Worm (Caenorhabditis elegans) whole organism, young adult: ENCODE measurements around the gene W06D11.1.

ENCODE experiments used
- ZK185.1 ChIP-seq: sonication (generic microtip); optimal IDR thresholded peaks from 2 replicates; lab custom pipeline; 2016; ENCODE audit warnings: mild to moderate bottlenecking, missing genetic modification characterization, missing compliant biosample characterization; ENCODE audit not compliant: poor library complexity, severe bottlenecking
- ama-1 ChIP-seq, 3 experiments: fragments of 150-350 bp in 1 of 3; sonication (generic microtip) in 2 of 3; optimal IDR thresholded peaks; 2 replicates each; lab custom pipeline; 2014 to 2018; ENCODE audit warnings: missing biosample characterization in 2 of 3, missing genetic modification characterization in 2 of 3, missing genetic modification reagents in 2 of 3
- attf-5 ChIP-seq: fragments of 200-800 bp; sonication (Bioruptor generic); optimal IDR thresholded peaks from 2 replicates; lab custom pipeline; 2018; ENCODE audit warnings: mild to moderate bottlenecking, missing genetic modification characterization, missing compliant biosample characterization
- bed-2 ChIP-seq: fragments of 200-800 bp; sonication (Bioruptor generic); IDR thresholded peaks from 2 replicates; pipeline ENCODE4 v1.3.6; 2022; ENCODE audit warnings: missing genetic modification reagents, missing genetic modification characterization, missing compliant biosample characterization
- ceh-79 ChIP-seq: sonication (generic microtip); optimal IDR thresholded peaks from 2 replicates; lab custom pipeline; 2017; ENCODE audit warnings: mild to moderate bottlenecking, missing genetic modification characterization, missing compliant biosample characterization
- egrh-3 ChIP-seq: fragments of 200-800 bp; sonication (Bioruptor generic); IDR thresholded peaks from 2 replicates; pipeline ENCODE4 v1.3.6; 2022; ENCODE audit warnings: missing genetic modification reagents, missing genetic modification characterization, missing compliant biosample characterization
- nfyb-1 ChIP-seq: fragments of 200-800 bp; sonication (Bioruptor generic); IDR thresholded peaks from 2 replicates; pipeline ENCODE4 v1.3.6; 2022; ENCODE audit warnings: missing genetic modification reagents, missing genetic modification characterization, missing compliant biosample characterization
- pha-4 ChIP-seq: fragments of 150-350 bp; sonication (generic microtip); optimal IDR thresholded peaks from 2 replicates; lab custom pipeline; 2014; ENCODE audit warnings: missing biosample characterization, missing genetic modification reagents, missing genetic modification characterization
- repo-1 ChIP-seq: sonication (generic microtip); optimal IDR thresholded peaks from 2 replicates; lab custom pipeline; 2017; ENCODE audit warnings: mild to moderate bottlenecking, missing genetic modification characterization, missing compliant biosample characterization
- snpc-1.3 ChIP-seq: sonication (generic microtip); optimal IDR thresholded peaks from 2 replicates; lab custom pipeline; 2017; ENCODE audit warnings: missing genetic modification characterization, mild to moderate bottlenecking, missing compliant biosample characterization, antibody characterized with exemption, moderate library complexity, missing genotype, missing genetic modification reagents; ENCODE audit not compliant: insufficient read depth
- snpc-4 ChIP-seq, 5 experiments: fragments of 150-350 bp in 1 of 5; sonication (generic microtip) in 4 of 5; optimal IDR thresholded peaks; 2 replicates each; lab custom pipeline; 2014 to 2018; ENCODE audit warnings: missing genetic modification characterization in 5 of 5, missing biosample characterization in 3 of 5, antibody characterized with exemption in 2 of 5, mild to moderate bottlenecking in 2 of 5, missing compliant biosample characterization in 2 of 5, missing genotype in 2 of 5, moderate library complexity in 2 of 5, missing genetic modification reagents in 1 of 5

- no peak for TF ChIP-seq ZK185.1 (tag; lab: Kevin White, UChicago)
- TF ChIP-seq ceh-79 (tag; lab: Kevin White, UChicago) = no peak
- TF ChIP-seq nfyb-1 = no peak
- no peak for TF ChIP-seq pha-4 (tag; lab: Kevin White, UChicago)
- TF ChIP-seq bed-2 (GFP tag; lab: Robert Waterston, UW) = no peak
- TF ChIP-seq snpc-4 (GFP tag; optimal IDR thresholded peaks at IDR 0.05; lab: Kevin White, UChicago) = no peak
- TF ChIP-seq snpc-4 (tag; optimal IDR thresholded peaks at IDR 0.05; lab: Kevin White, UChicago) = no peak
- TF ChIP-seq ama-1 (optimal IDR thresholded peaks at IDR 0.05; lab: Kevin White, UChicago) = no peak
- TF ChIP-seq ama-1 (GFP tag; optimal IDR thresholded peaks at IDR 0.05; lab: Kevin White, UChicago) = no peak
- no peak for TF ChIP-seq repo-1 (tag; lab: Kevin White, UChicago)
- TF ChIP-seq egrh-3 (GFP tag; lab: Robert Waterston, UW) = no peak
- no peak for TF ChIP-seq snpc-1.3 (tag; lab: Kevin White, UChicago)
- no peak for TF ChIP-seq attf-5 (GFP tag; lab: Kevin White, UChicago)
These were observed 9.9 kb downstream of the W06D11.1 start for ce11 chrX:12304231-12304630.
